Fruit fly (Drosophila melanogaster) whole organism, prepupa: Measurements from ENCODE around the gene Ras85D.

Experiments used
- Blimp-1 ChIP-seq: fragments of 200-800 bp; sonication (Bioruptor generic); optimal IDR thresholded peaks from 3 replicates; lab custom pipeline; 2017; ENCODE audit warnings: missing biosample characterization, missing genetic modification characterization, mild to moderate bottlenecking, moderate library complexity, missing genetic modification reagents
- CG10631 ChIP-seq: fragments of 200-800 bp; sonication (Bioruptor generic); optimal IDR thresholded peaks from 2 replicates; lab custom pipeline; 2016; ENCODE audit warnings: missing biosample characterization, missing genetic modification characterization
- CG10669 ChIP-seq: fragments of 200-800 bp; sonication (Bioruptor generic); optimal IDR thresholded peaks from 3 replicates; lab custom pipeline; 2018; ENCODE audit warnings: missing biosample characterization, mild to moderate bottlenecking, missing genetic modification characterization, moderate library complexity
- CG11902 ChIP-seq: fragments of 200-800 bp; sonication (Bioruptor generic); optimal IDR thresholded peaks from 3 replicates; lab custom pipeline; 2016; ENCODE audit warnings: missing biosample characterization, missing genetic modification characterization
- CG1621 ChIP-seq: fragments of 200-800 bp; sonication (Bioruptor generic); optimal IDR thresholded peaks from 3 replicates; lab custom pipeline; 2018; ENCODE audit warnings: missing biosample characterization, mild to moderate bottlenecking, missing genetic modification characterization
- CG3032 ChIP-seq: fragments of 200-800 bp; optimal IDR thresholded peaks from 2 replicates; lab custom pipeline; 2019; ENCODE audit warnings: missing biosample characterization, mild to moderate bottlenecking, missing genetic modification characterization, moderate library complexity
- CG31627 ChIP-seq: fragments of 200-800 bp; sonication (Bioruptor generic); optimal IDR thresholded peaks from 3 replicates; lab custom pipeline; 2016; ENCODE audit warnings: missing biosample characterization, missing genetic modification characterization
- CG32006 ChIP-seq: fragments of 200-800 bp; sonication (Bioruptor generic); optimal IDR thresholded peaks from 3 replicates; lab custom pipeline; 2017; ENCODE audit warnings: missing biosample characterization, mild to moderate bottlenecking, missing genetic modification characterization
- CG34406 ChIP-seq: fragments of 200-800 bp; sonication (Bioruptor generic); optimal IDR thresholded peaks from 3 replicates; lab custom pipeline; 2016; ENCODE audit warnings: missing biosample characterization, missing genetic modification characterization
- CG3919 ChIP-seq: fragments of 200-800 bp; sonication (Bioruptor generic); optimal IDR thresholded peaks from 3 replicates; lab custom pipeline; 2016; ENCODE audit warnings: missing biosample characterization, missing genetic modification characterization
- CG4318 ChIP-seq: fragments of 200-800 bp; sonication (Bioruptor generic); optimal IDR thresholded peaks from 3 replicates; lab custom pipeline; 2017; ENCODE audit warnings: missing biosample characterization, mild to moderate bottlenecking, missing genetic modification characterization
- CG6792 ChIP-seq: fragments of 200-800 bp; sonication (Bioruptor generic); optimal IDR thresholded peaks from 3 replicates; lab custom pipeline; 2016; ENCODE audit warnings: missing biosample characterization, missing genetic modification characterization
- CG6808 ChIP-seq: fragments of 200-800 bp; sonication (Bioruptor generic); optimal IDR thresholded peaks from 3 replicates; lab custom pipeline; 2017; ENCODE audit warnings: missing biosample characterization, missing genetic modification characterization, mild to moderate bottlenecking, moderate library complexity, missing genetic modification reagents
- CG6854 ChIP-seq: fragments of 200-800 bp; sonication (Bioruptor generic); optimal IDR thresholded peaks from 2 replicates; lab custom pipeline; 2017; ENCODE audit warnings: missing biosample characterization, mild to moderate bottlenecking, missing genetic modification characterization
- CG7368 ChIP-seq: fragments of 200-800 bp; sonication (Bioruptor generic); optimal IDR thresholded peaks from 3 replicates; lab custom pipeline; 2016; ENCODE audit warnings: missing biosample characterization, missing genetic modification characterization
- CG8319 ChIP-seq: fragments of 200-800 bp; sonication (Bioruptor generic); optimal IDR thresholded peaks from 3 replicates; lab custom pipeline; 2016; ENCODE audit warnings: missing biosample characterization, missing genetic modification characterization
- CG8632 ChIP-seq: fragments of 200-800 bp; sonication (Bioruptor generic); optimal IDR thresholded peaks from 3 replicates; lab custom pipeline; 2016; ENCODE audit warnings: missing biosample characterization, missing genetic modification characterization
- CG9139 ChIP-seq: fragments of 200-800 bp; sonication (Bioruptor generic); optimal IDR thresholded peaks from 3 replicates; lab custom pipeline; 2017; ENCODE audit warnings: missing biosample characterization, mild to moderate bottlenecking, missing genetic modification characterization
- Eip75B ChIP-seq: fragments of 200-800 bp; sonication (Bioruptor generic); optimal IDR thresholded peaks from 3 replicates; lab custom pipeline; 2016; ENCODE audit warnings: missing biosample characterization, missing genetic modification characterization
- Eip78C ChIP-seq: fragments of 200-800 bp; sonication (Bioruptor generic); peaks from one replicate; lab custom pipeline; 2016; ENCODE audit warnings: missing biosample characterization, missing genetic modification characterization
- Ets21C ChIP-seq: fragments of 200-800 bp; sonication (Bioruptor generic); optimal IDR thresholded peaks from 3 replicates; lab custom pipeline; 2016; ENCODE audit warnings: missing biosample characterization, missing genetic modification characterization
- Gug ChIP-seq: fragments of 200-800 bp; sonication (Bioruptor generic); IDR thresholded peaks from 2 replicates; pipeline ENCODE4 v1.3.6; 2022; ENCODE audit warnings: missing biosample characterization, missing genetic modification characterization
- Hr38 ChIP-seq: sonication (Bioruptor generic); optimal IDR thresholded peaks from 2 replicates; lab custom pipeline; 2016; ENCODE audit warnings: missing biosample characterization, missing genetic modification characterization
- Hr39 ChIP-seq: fragments of 200-800 bp; sonication (Bioruptor generic); optimal IDR thresholded peaks from 2 replicates; lab custom pipeline; 2016; ENCODE audit warnings: missing biosample characterization, missing genetic modification characterization
- Hr4 ChIP-seq: fragments of 200-800 bp; sonication (Bioruptor generic); optimal IDR thresholded peaks from 3 replicates; lab custom pipeline; 2016; ENCODE audit warnings: missing biosample characterization, missing genetic modification characterization
- Lpt ChIP-seq: fragments of 200-800 bp; sonication (Bioruptor generic); optimal IDR thresholded peaks from 3 replicates; lab custom pipeline; 2016; ENCODE audit warnings: missing biosample characterization, missing genetic modification characterization
- Met ChIP-seq: fragments of 200-800 bp; sonication (Bioruptor generic); optimal IDR thresholded peaks from 3 replicates; lab custom pipeline; 2016; ENCODE audit warnings: missing biosample characterization, missing genetic modification characterization
- OdsH ChIP-seq: fragments of 200-800 bp; sonication (Bioruptor generic); optimal IDR thresholded peaks from 3 replicates; lab custom pipeline; 2016; ENCODE audit warnings: missing biosample characterization, missing genetic modification characterization
- Smox ChIP-seq: fragments of 200-800 bp; sonication (Bioruptor generic); optimal IDR thresholded peaks from 3 replicates; lab custom pipeline; 2016; ENCODE audit warnings: missing biosample characterization, missing genetic modification characterization
- Sox102F ChIP-seq: fragments of 200-800 bp; sonication (Bioruptor generic); optimal IDR thresholded peaks from 2 replicates; lab custom pipeline; 2016; ENCODE audit warnings: missing biosample characterization, mild to moderate bottlenecking, missing genetic modification characterization
- Sox14 ChIP-seq: fragments of 200-800 bp; sonication (Bioruptor generic); optimal IDR thresholded peaks from 3 replicates; lab custom pipeline; 2016; ENCODE audit warnings: missing biosample characterization, missing genetic modification characterization
- Sox15 ChIP-seq: fragments of 200-800 bp; sonication (Bioruptor generic); optimal IDR thresholded peaks from 3 replicates; lab custom pipeline; 2016; ENCODE audit warnings: missing biosample characterization, missing genetic modification characterization
- cyc ChIP-seq: fragments of 200-800 bp; sonication (Bioruptor generic); optimal IDR thresholded peaks from 3 replicates; lab custom pipeline; 2016; ENCODE audit warnings: missing biosample characterization, missing genetic modification characterization
- dsx ChIP-seq: fragments of 200-800 bp; optimal IDR thresholded peaks from 3 replicates; lab custom pipeline; 2019; ENCODE audit warnings: missing biosample characterization, mild to moderate bottlenecking, missing genetic modification characterization, moderate library complexity; ENCODE audit not compliant: poor library complexity, severe bottlenecking
- eg ChIP-seq: fragments of 200-800 bp; sonication (Bioruptor generic); IDR thresholded peaks from 3 replicates; pipeline ENCODE4 v1.3.6; 2022; ENCODE audit warnings: missing biosample characterization, missing genetic modification characterization
- esn ChIP-seq: fragments of 200-800 bp; sonication (Bioruptor generic); optimal IDR thresholded peaks from 2 replicates; lab custom pipeline; 2016; ENCODE audit warnings: missing biosample characterization, mild to moderate bottlenecking, missing genetic modification characterization, moderate library complexity
- fd59A ChIP-seq: fragments of 200-800 bp; sonication (Bioruptor generic); optimal IDR thresholded peaks from 2 replicates; lab custom pipeline; 2017; ENCODE audit warnings: missing biosample characterization, mild to moderate bottlenecking, missing genetic modification characterization, missing genetic modification reagents
- fd85E ChIP-seq: fragments of 200-800 bp; sonication (Bioruptor generic); optimal IDR thresholded peaks from 3 replicates; lab custom pipeline; 2016; ENCODE audit warnings: missing biosample characterization, missing genetic modification characterization
- net ChIP-seq: fragments of 200-800 bp; sonication (Bioruptor generic); optimal IDR thresholded peaks from 3 replicates; lab custom pipeline; 2016; ENCODE audit warnings: missing biosample characterization, missing genetic modification characterization
- pdm3 ChIP-seq: fragments of 200-800 bp; sonication (Bioruptor generic); optimal IDR thresholded peaks from 3 replicates; lab custom pipeline; 2016; ENCODE audit warnings: missing biosample characterization, missing genetic modification characterization
- salr ChIP-seq, 2 experiments: fragments of 200-800 bp; sonication (Bioruptor generic); optimal IDR thresholded peaks; 3 replicates each; lab custom pipeline; 2016 to 2018; ENCODE audit warnings: missing biosample characterization in 2 of 2, missing genetic modification characterization in 2 of 2, mild to moderate bottlenecking in 1 of 2
- spab ChIP-seq: fragments of 200-800 bp; sonication (Bioruptor generic); optimal IDR thresholded peaks from 2 replicates; lab custom pipeline; 2017; ENCODE audit warnings: missing biosample characterization, mild to moderate bottlenecking, missing genetic modification characterization, missing genetic modification reagents
- ss ChIP-seq, 2 experiments: fragments of 200-800 bp; sonication (Bioruptor generic); optimal IDR thresholded peaks; 2 replicates in 1 of 2; 3 replicates in 1 of 2; lab custom pipeline; 2017 to 2018; ENCODE audit warnings: mild to moderate bottlenecking in 2 of 2, missing biosample characterization in 2 of 2, missing genetic modification characterization in 2 of 2, moderate library complexity in 1 of 2
- svp ChIP-seq: fragments of 200-800 bp; sonication (Bioruptor generic); peaks from one replicate; lab custom pipeline; 2016; ENCODE audit warnings: missing biosample characterization, missing genetic modification characterization
- topi ChIP-seq: fragments of 200-800 bp; sonication (Bioruptor generic); optimal IDR thresholded peaks from 3 replicates; lab custom pipeline; 2016; ENCODE audit warnings: missing biosample characterization, missing genetic modification characterization
- vri ChIP-seq: fragments of 200-800 bp; sonication (Bioruptor generic); optimal IDR thresholded peaks from 3 replicates; lab custom pipeline; 2016; ENCODE audit warnings: missing biosample characterization, mild to moderate bottlenecking, missing genetic modification characterization

The Ras85D gene

DNA sequence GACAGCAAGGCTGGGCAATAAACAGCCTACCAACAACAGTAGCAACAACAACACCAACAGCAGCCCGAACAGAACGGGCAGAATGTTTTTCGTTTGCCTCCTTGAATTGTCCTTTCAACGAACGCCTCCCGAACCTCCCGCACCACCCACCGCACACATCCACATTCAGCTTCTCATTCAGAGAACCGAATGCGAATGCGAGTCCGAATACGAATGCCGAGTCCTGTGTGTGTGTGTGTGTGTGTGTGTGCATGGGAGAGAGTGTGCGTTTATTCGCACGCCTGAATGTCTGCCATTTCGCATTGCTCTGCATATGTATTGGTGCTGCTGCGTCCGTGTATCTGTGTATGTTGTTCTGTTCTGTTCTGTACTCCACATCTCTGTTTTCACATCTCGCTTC, 24.4 kb downstream of the Ras85D start:
- TF ChIP-seq svp (GFP tag; lab: Kevin White, UChicago), result no peak
- no peak for TF ChIP-seq Sox15 (GFP tag; lab: Kevin White, UChicago)
- TF ChIP-seq Sox14, result no peak
- TF ChIP-seq CG6808, result no peak
- TF ChIP-seq Blimp-1 (GFP tag; lab: Kevin White, UChicago), result no peak
- TF ChIP-seq Ets21C (GFP tag; lab: Kevin White, UChicago), result no peak
- no peak for TF ChIP-seq CG10669
- no peak for TF ChIP-seq Hr38 (GFP tag; lab: Kevin White, UChicago)
- no peak for TF ChIP-seq ss (GFP tag; optimal IDR thresholded peaks at IDR 0.05; lab: Kevin White, UChicago)
- TF ChIP-seq CG6854, result no peak
- TF ChIP-seq CG34406 (GFP tag; lab: Kevin White, UChicago), result no peak
- no peak for TF ChIP-seq pdm3 (GFP tag; lab: Kevin White, UChicago)
- no peak for TF ChIP-seq CG7368
- no peak for TF ChIP-seq CG11902
- no peak for TF ChIP-seq Hr4
- TF ChIP-seq Met (GFP tag; lab: Kevin White, UChicago), result no peak
- TF ChIP-seq salr (GFP tag; optimal IDR thresholded peaks at IDR 0.05; lab: Kevin White, UChicago), result no peak
- TF ChIP-seq CG8632 (GFP tag; lab: Kevin White, UChicago), result no peak
- TF ChIP-seq fd59A (GFP tag; lab: Kevin White, UChicago), result no peak

DNA sequence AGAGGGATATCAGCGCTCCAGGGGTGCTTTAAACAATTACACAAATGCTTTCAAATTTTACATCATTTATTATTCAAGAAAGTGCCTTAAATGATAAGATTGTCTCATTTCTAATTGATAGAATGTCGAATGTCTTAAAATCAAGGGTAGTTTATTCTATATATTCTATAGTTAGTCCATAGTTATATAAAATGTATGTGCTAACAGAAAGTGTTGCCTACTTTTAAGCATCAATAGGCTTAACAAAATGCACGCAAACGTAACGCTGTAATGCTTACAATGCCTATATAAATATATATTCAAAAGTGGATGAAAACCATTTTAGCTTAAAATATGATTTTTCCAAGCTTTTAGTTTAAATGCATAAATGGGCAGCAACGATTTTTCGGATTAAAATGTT, 24.9 kb downstream of the Ras85D start:
- peak; percentile 65 for TF ChIP-seq Eip78C (GFP tag; lab: Kevin White, UChicago)
- no peak for TF ChIP-seq vri (GFP tag; lab: Kevin White, UChicago)

DNA sequence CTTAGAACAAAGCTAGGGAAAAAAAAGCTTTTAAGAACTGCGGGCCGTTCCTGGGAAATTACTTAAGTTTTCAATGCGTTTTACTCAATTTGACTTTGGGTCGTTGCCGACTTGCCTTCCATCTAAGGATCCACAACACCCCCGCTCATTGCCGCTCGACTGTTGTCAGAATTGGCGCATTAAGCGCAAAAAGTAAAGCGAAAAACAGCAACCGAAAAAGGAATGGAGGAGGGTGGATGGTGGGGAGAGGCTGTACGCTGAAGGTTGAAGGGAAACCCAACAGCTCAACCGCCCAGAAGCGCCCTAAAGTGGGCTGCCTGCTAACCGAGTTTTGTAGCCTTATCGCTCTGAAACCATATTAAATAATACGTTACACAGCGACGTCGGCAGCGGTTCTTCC, 25.3 kb downstream of the Ras85D start:
- no peak for TF ChIP-seq Eip78C (GFP tag; lab: Kevin White, UChicago)
- TF ChIP-seq CG32006 (GFP tag; lab: Kevin White, UChicago), result no peak
- TF ChIP-seq eg (GFP tag; lab: Robert Waterston, UW), result no peak
- TF ChIP-seq Hr39 (GFP tag; lab: Kevin White, UChicago), result no peak
- TF ChIP-seq salr (GFP tag; optimal IDR thresholded peaks at IDR 0.05; lab: Kevin White, UChicago), result no peak
- TF ChIP-seq vri (GFP tag; lab: Kevin White, UChicago), result no peak
- no peak for TF ChIP-seq CG10631
- TF ChIP-seq spab (GFP tag; lab: Kevin White, UChicago), result no peak
- TF ChIP-seq CG6792, result no peak
- TF ChIP-seq CG3032 (tag; lab: Kevin White, UChicago), result no peak
- TF ChIP-seq net (GFP tag; lab: Kevin White, UChicago), result no peak
- no peak for TF ChIP-seq ss (GFP tag; optimal IDR thresholded peaks at IDR 0.05; lab: Kevin White, UChicago)
- TF ChIP-seq Smox, result no peak
- TF ChIP-seq Lpt, result no peak

DNA sequence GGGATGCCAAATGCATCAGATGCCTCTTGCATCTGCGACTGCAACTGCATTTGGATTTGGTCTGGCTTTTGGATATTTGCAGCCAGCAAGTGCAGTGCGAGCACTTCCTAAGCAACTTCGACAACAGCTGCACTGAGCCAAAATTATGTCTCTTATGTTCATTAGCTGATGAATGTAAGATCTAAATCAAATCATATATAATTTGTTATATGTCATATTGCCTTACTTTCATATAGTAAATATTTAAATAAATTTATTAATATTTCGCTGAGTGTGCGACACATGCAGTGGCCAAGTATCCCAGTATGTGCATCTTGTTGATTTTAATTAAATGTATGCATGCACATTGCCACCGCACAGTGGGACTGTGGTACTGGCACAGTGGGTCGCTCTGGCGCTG, 32.5 kb downstream of the Ras85D start:
- TF ChIP-seq CG9139 (no peak), CG10669 (no peak), Hr39 (GFP tag; lab: Kevin White, UChicago) (no peak), fd85E (GFP tag; lab: Kevin White, UChicago) (no peak), Gug (peak; percentile 66), OdsH (GFP tag; lab: Kevin White, UChicago) (peak; percentile 28), CG10631 (peak; percentile 43), CG6854 (no peak), CG3919 (GFP tag; lab: Kevin White, UChicago) (peak; percentile 49), CG8319 (GFP tag; lab: Kevin White, UChicago) (no peak), Hr4 (peak; percentile 52), dsx (no peak), topi (GFP tag; lab: Kevin White, UChicago) (no peak), net (GFP tag; lab: Kevin White, UChicago) (peak; percentile 28), Lpt (peak; percentile 41), esn (GFP tag; lab: Kevin White, UChicago) (no peak), Met (GFP tag; lab: Kevin White, UChicago) (no peak), CG4318 (no peak), Sox102F (GFP tag; lab: Kevin White, UChicago) (no peak), Eip78C (GFP tag; lab: Kevin White, UChicago) (peak; percentile 51), vri (GFP tag; lab: Kevin White, UChicago) (no peak), Eip75B (GFP tag; lab: Kevin White, UChicago) (no peak), CG1621 (tag; lab: Kevin White, UChicago) (no peak), CG6792 (no peak), salr (GFP tag; optimal IDR thresholded peaks at IDR 0.05; lab: Kevin White, UChicago) (peak in 1 of 2 experiments; percentile 36), pdm3 (GFP tag; lab: Kevin White, UChicago) (no peak), Blimp-1 (GFP tag; lab: Kevin White, UChicago) (no peak), CG31627 (GFP tag; lab: Kevin White, UChicago) (no peak), cyc (GFP tag; lab: Kevin White, UChicago) (no peak)
